Fruit fly (Drosophila melanogaster) whole organism, wandering third instar larva: ENCODE data around the gene CG14717.

Experiments
- Abd-B ChIP-seq: fragments of >200 bp; optimal IDR thresholded peaks from 2 replicates; lab custom pipeline; 2017; ENCODE audit warnings: missing biosample characterization, missing genetic modification characterization
- GATAd ChIP-seq: sonication (Bioruptor generic); optimal IDR thresholded peaks from 2 replicates; lab custom pipeline; 2016; ENCODE audit warnings: missing biosample characterization, missing genetic modification characterization
- Hnf4 ChIP-seq: fragments of 200-800 bp; sonication (Bioruptor generic); optimal IDR thresholded peaks from 2 replicates; lab custom pipeline; 2016; ENCODE audit warnings: missing biosample characterization, mild to moderate bottlenecking, missing genetic modification characterization
- Myc ChIP-seq: fragments of >200 bp; optimal IDR thresholded peaks from 2 replicates; lab custom pipeline; 2017
- N ChIP-seq: fragments of >200 bp; optimal IDR thresholded peaks from 2 replicates; lab custom pipeline; 2018; ENCODE audit warnings: missing biosample characterization, missing external identifiers, missing genetic modification characterization
- OdsH ChIP-seq: fragments of 200-800 bp; sonication (Bioruptor generic); optimal IDR thresholded peaks from 2 replicates; lab custom pipeline; 2016; ENCODE audit warnings: missing biosample characterization, mild to moderate bottlenecking, missing genetic modification characterization
- Rel ChIP-seq, 2 experiments: fragments of 200-800 bp; sonication (Bioruptor generic) in 1 of 2; optimal IDR thresholded peaks; 2 replicates in 1 of 2; 3 replicates in 1 of 2; lab custom pipeline; 2016 to 2019; ENCODE audit warnings: mild to moderate bottlenecking in 2 of 2, missing biosample characterization in 2 of 2, missing genetic modification characterization in 2 of 2, moderate library complexity in 1 of 2
- ey ChIP-seq: fragments of 200-800 bp; sonication (Bioruptor generic); optimal IDR thresholded peaks from 2 replicates; lab custom pipeline; 2016; ENCODE audit warnings: missing biosample characterization, missing genetic modification characterization
- pan ChIP-seq: fragments of >200 bp; optimal IDR thresholded peaks from 2 replicates; lab custom pipeline; 2017
- tai ChIP-seq: sonication (Bioruptor generic); optimal IDR thresholded peaks from 2 replicates; lab custom pipeline; 2016; ENCODE audit warnings: missing biosample characterization, missing genetic modification characterization

- no peak for TF ChIP-seq Hnf4 (GFP tag; lab: Kevin White, UChicago)
- TF ChIP-seq N (GFP tag; lab: Kevin White, UChicago), result no peak
- no peak for TF ChIP-seq Rel (GFP tag; optimal IDR thresholded peaks at IDR 0.05; lab: Kevin White, UChicago)
- TF ChIP-seq Rel (tag; optimal IDR thresholded peaks at IDR 0.05; lab: Kevin White, UChicago), result no peak
- TF ChIP-seq pan (lab: Kevin White, UChicago), result no peak
- no peak for TF ChIP-seq OdsH
- no peak for TF ChIP-seq tai (GFP tag; lab: Kevin White, UChicago)
- no peak for TF ChIP-seq ey
- TF ChIP-seq Abd-B (GFP tag; lab: Kevin White, UChicago), result no peak
- TF ChIP-seq GATAd (GFP tag; lab: Kevin White, UChicago), result no peak
- no peak for TF ChIP-seq Myc (lab: Kevin White, UChicago)
These were observed 49.5 kb upstream of the CG14717 start for dm6 chr3R:11646826-11647225.
